Fruit fly (Drosophila melanogaster): ENCODE data around the gene Pus10.

- TF ChIP-seq CG1621 (tag; optimal IDR thresholded peaks at IDR 0.05): no peak
- TF ChIP-seq Hr38 (GFP tag; optimal IDR thresholded peaks at IDR 0.05): no peak
- TF ChIP-seq net (GFP tag; optimal IDR thresholded peaks at IDR 0.05): no peak
- TF ChIP-seq CG15336 (GFP tag; IDR thresholded peaks at IDR 0.05): no peak
- TF ChIP-seq CG34406 (GFP tag; optimal IDR thresholded peaks at IDR 0.05): no peak
- no peak for TF ChIP-seq CG11294 (GFP tag; IDR thresholded peaks at IDR 0.05)
These were observed 40.6 kb upstream of the Pus10 start for dm6 chr2L:195668-196067.

Data from whole organism, prepupa.